Worm (Caenorhabditis elegans) whole organism, L2 larva: ENCODE results near the gene ZK1290.1.

Experiments used
- F13H6.1 ChIP-seq: sonication (generic microtip); optimal IDR thresholded peaks from 2 replicates; lab custom pipeline; 2016; ENCODE audit warnings: missing genetic modification characterization, missing compliant biosample characterization
- R02D3.7 ChIP-seq: fragments of 150-350 bp; optimal IDR thresholded peaks from 2 replicates; lab custom pipeline; 2014; ENCODE audit warnings: missing biosample characterization, missing genetic modification characterization
- Y55F3AM.14 ChIP-seq: fragments of 200-800 bp; sonication (Bioruptor generic); optimal IDR thresholded peaks from 2 replicates; lab custom pipeline; 2018; ENCODE audit warnings: mild to moderate bottlenecking, missing genetic modification characterization, missing compliant biosample characterization
- ZK546.5 ChIP-seq: sonication (generic microtip); optimal IDR thresholded peaks from 2 replicates; lab custom pipeline; 2017; ENCODE audit warnings: missing biosample characterization, missing genetic modification characterization
- alr-1 ChIP-seq: fragments of 150-350 bp; optimal IDR thresholded peaks from 2 replicates; lab custom pipeline; 2014; ENCODE audit warnings: missing biosample characterization, missing genetic modification characterization
- aly-2 ChIP-seq: fragments of 150-350 bp; optimal IDR thresholded peaks from 2 replicates; lab custom pipeline; 2014; ENCODE audit warnings: missing biosample characterization, missing genetic modification characterization
- blmp-1 ChIP-seq: sonication (generic microtip); optimal IDR thresholded peaks from 2 replicates; lab custom pipeline; 2017; ENCODE audit warnings: missing genetic modification characterization, mild to moderate bottlenecking, missing compliant biosample characterization, antibody characterized with exemption, moderate library complexity; ENCODE audit not compliant: insufficient read depth
- ceh-16 ChIP-seq: fragments of 150-350 bp; optimal IDR thresholded peaks from 2 replicates; lab custom pipeline; 2014; ENCODE audit warnings: missing biosample characterization, missing genetic modification characterization
- ceh-82 ChIP-seq: fragments of 150-350 bp; optimal IDR thresholded peaks from 2 replicates; lab custom pipeline; 2014; ENCODE audit warnings: missing biosample characterization, missing genetic modification characterization
- crh-2 ChIP-seq: sonication (generic microtip); optimal IDR thresholded peaks from 2 replicates; lab custom pipeline; 2017; ENCODE audit warnings: missing biosample characterization, missing genetic modification characterization
- dmd-4 ChIP-seq: sonication (generic microtip); optimal IDR thresholded peaks from 2 replicates; lab custom pipeline; 2017; ENCODE audit warnings: missing biosample characterization, missing genetic modification characterization
- egl-27 ChIP-seq: sonication (generic microtip); optimal IDR thresholded peaks from 3 replicates; lab custom pipeline; 2017; ENCODE audit warnings: missing biosample characterization, missing genetic modification reagents, missing genetic modification characterization
- fos-1 ChIP-seq: fragments of 150-350 bp; optimal IDR thresholded peaks from 2 replicates; lab custom pipeline; 2014; ENCODE audit warnings: missing biosample characterization, missing genetic modification characterization
- gmeb-1 ChIP-seq: fragments of 150-350 bp; optimal IDR thresholded peaks from 2 replicates; lab custom pipeline; 2014; ENCODE audit warnings: missing biosample characterization, missing genetic modification characterization
- lin-11 ChIP-seq: fragments of 150-350 bp; sonication (generic microtip); optimal IDR thresholded peaks from 2 replicates; lab custom pipeline; 2014; ENCODE audit warnings: missing biosample characterization, missing genetic modification characterization, inconsistent platforms, mixed read lengths
- lin-13 ChIP-seq: fragments of 150-350 bp; optimal IDR thresholded peaks from 2 replicates; lab custom pipeline; 2014; ENCODE audit warnings: missing biosample characterization, missing genetic modification reagents, missing genetic modification characterization
- lsy-2 ChIP-seq, 2 experiments: fragments of 150-350 bp in 1 of 2; sonication (generic microtip) in 1 of 2; optimal IDR thresholded peaks; 2 replicates each; lab custom pipeline; 2014 to 2017; ENCODE audit warnings: missing biosample characterization in 2 of 2, missing genetic modification characterization in 2 of 2
- mdl-1 ChIP-seq, 2 experiments: fragments of 150-350 bp in 1 of 2; sonication (generic microtip) in 1 of 2; optimal IDR thresholded peaks; 2 replicates each; lab custom pipeline; 2017; ENCODE audit warnings: missing biosample characterization in 2 of 2, missing genetic modification characterization in 2 of 2
- nhr-12 ChIP-seq: fragments of 150-350 bp; optimal IDR thresholded peaks from 2 replicates; lab custom pipeline; 2014; ENCODE audit warnings: missing biosample characterization, missing genetic modification characterization
- nhr-129 ChIP-seq: fragments of 150-350 bp; optimal IDR thresholded peaks from 2 replicates; lab custom pipeline; 2014; ENCODE audit warnings: missing biosample characterization, missing genetic modification characterization
- nhr-21 ChIP-seq: fragments of 150-350 bp; optimal IDR thresholded peaks from 2 replicates; lab custom pipeline; 2014; ENCODE audit warnings: missing biosample characterization, missing genetic modification characterization
- nhr-23 ChIP-seq: fragments of 150-350 bp; optimal IDR thresholded peaks from 2 replicates; lab custom pipeline; 2014; ENCODE audit warnings: missing biosample characterization, missing genetic modification reagents, missing genetic modification characterization
- nhr-237 ChIP-seq: fragments of 150-350 bp; optimal IDR thresholded peaks from 2 replicates; lab custom pipeline; 2014; ENCODE audit warnings: missing biosample characterization, missing genetic modification characterization
- nhr-25 ChIP-seq: fragments of 150-350 bp; sonication (generic microtip); optimal IDR thresholded peaks from 3 replicates; lab custom pipeline; 2014; ENCODE audit warnings: missing biosample characterization, missing genetic modification characterization
- nhr-77 ChIP-seq: fragments of 150-350 bp; optimal IDR thresholded peaks from 2 replicates; lab custom pipeline; 2014; ENCODE audit warnings: missing biosample characterization, missing genetic modification characterization
- sem-4 ChIP-seq: fragments of 150-350 bp; optimal IDR thresholded peaks from 2 replicates; lab custom pipeline; 2014; ENCODE audit warnings: missing biosample characterization, missing genetic modification reagents, missing genetic modification characterization
- sma-3 ChIP-seq: sonication (generic microtip); optimal IDR thresholded peaks from 2 replicates; lab custom pipeline; 2016; ENCODE audit warnings: missing genetic modification reagents, missing genetic modification characterization, missing compliant biosample characterization
- sma-9 ChIP-seq, 2 experiments: fragments of 150-350 bp in 1 of 2; sonication (generic microtip) in 1 of 2; optimal IDR thresholded peaks; 2 replicates each; lab custom pipeline; 2014 to 2016; ENCODE audit warnings: missing genetic modification characterization in 2 of 2, mild to moderate bottlenecking in 1 of 2, missing biosample characterization in 1 of 2, missing compliant biosample characterization in 1 of 2, missing genetic modification reagents in 1 of 2, moderate library complexity in 1 of 2
- unc-39 ChIP-seq: fragments of 150-350 bp; optimal IDR thresholded peaks from 2 replicates; lab custom pipeline; 2014; ENCODE audit warnings: missing biosample characterization, missing genetic modification characterization
- unc-55 ChIP-seq: fragments of 150-350 bp; sonication (generic microtip); optimal IDR thresholded peaks from 3 replicates; lab custom pipeline; 2014; ENCODE audit warnings: missing biosample characterization, missing genetic modification reagents, missing genetic modification characterization
- ztf-1 ChIP-seq: fragments of 200-800 bp; sonication (Bioruptor generic); conservative IDR thresholded peaks from 2 replicates; pipeline ENCODE4 v1.3.6; 2022; ENCODE audit warnings: missing genetic modification characterization, missing compliant biosample characterization
- ztf-11 ChIP-seq: sonication (generic microtip); optimal IDR thresholded peaks from 2 replicates; lab custom pipeline; 2017; ENCODE audit warnings: missing biosample characterization, missing genetic modification characterization

The ZK1290.1 gene

ce11 chrII:7549035-7549434, 12.5 kb upstream of the ZK1290.1 start, which contains the start of gene tph-1:
Gene tph-1 (plus strand): TSS chrII:7549335.
- TF ChIP-seq ztf-11 (no peak), lin-11 (tag; lab: Kevin White, UChicago) (no peak), ceh-82 (tag; lab: Kevin White, UChicago) (no peak), dmd-4 (no peak), nhr-12 (tag; lab: Kevin White, UChicago) (no peak), lin-13 (GFP tag; lab: Kevin White, UChicago) (no peak), unc-55 (GFP tag; lab: Kevin White, UChicago) (no peak), nhr-129 (tag; lab: Kevin White, UChicago) (no peak), ZK546.5 (no peak), nhr-237 (tag; lab: Kevin White, UChicago) (no peak), sem-4 (tag; lab: Kevin White, UChicago) (no peak), F13H6.1 (tag; lab: Kevin White, UChicago) (no peak), nhr-23 (tag; lab: Kevin White, UChicago) (no peak), crh-2 (tag; lab: Kevin White, UChicago) (no peak), unc-39 (tag; lab: Kevin White, UChicago) (no peak), nhr-77 (tag; lab: Kevin White, UChicago) (no peak), alr-1 (no peak), nhr-25 (tag; lab: Kevin White, UChicago) (no peak), sma-3 (GFP tag; lab: Kevin White, UChicago) (no peak), R02D3.7 (no peak)

ce11 chrII:7553806-7554205, 7.8 kb upstream of the ZK1290.1 start, which contains the start of gene ZK1290.10:
Gene ZK1290.10 (minus strand): TSS chrII:7553906.
- no peak for TF ChIP-seq mdl-1 (tag; optimal IDR thresholded peaks at IDR 0.05; lab: Kevin White, UChicago)
- no peak for TF ChIP-seq ceh-16 (tag; lab: Kevin White, UChicago)
- no peak for TF ChIP-seq gmeb-1 (tag; lab: Kevin White, UChicago)
- no peak for TF ChIP-seq nhr-12 (tag; lab: Kevin White, UChicago)
- TF ChIP-seq, all 48 proteins: peak for 0

- TF ChIP-seq nhr-129 (tag; lab: Kevin White, UChicago) = peak; percentile 21
- peak; percentile 82 for TF ChIP-seq sma-3 (GFP tag; lab: Kevin White, UChicago)
- TF ChIP-seq sma-9 (GFP tag; optimal IDR thresholded peaks at IDR 0.05; lab: Kevin White, UChicago) = peak; percentile 88
- TF ChIP-seq sma-9 (tag; optimal IDR thresholded peaks at IDR 0.05; lab: Kevin White, UChicago) = no peak
- TF ChIP-seq nhr-25 (tag; lab: Kevin White, UChicago) = peak; percentile 14
- TF ChIP-seq gmeb-1 (tag; lab: Kevin White, UChicago) = peak; percentile 50
- TF ChIP-seq blmp-1 (tag; lab: Kevin White, UChicago) = no peak
- no peak for TF ChIP-seq nhr-77 (tag; lab: Kevin White, UChicago)
- peak; percentile 3 for TF ChIP-seq egl-27 (tag; lab: Kevin White, UChicago)
- TF ChIP-seq lsy-2 (tag; optimal IDR thresholded peaks at IDR 0.05; lab: Kevin White, UChicago) = peak in 1 of 2 experiments; percentile 6
- peak; percentile 91 for TF ChIP-seq fos-1 (tag; lab: Kevin White, UChicago)
- peak; percentile 16 for TF ChIP-seq nhr-21 (tag; lab: Kevin White, UChicago)
- TF ChIP-seq crh-2 (tag; lab: Kevin White, UChicago) = peak; percentile 71
- TF ChIP-seq dmd-4 = no peak
- peak; percentile 6 for TF ChIP-seq Y55F3AM.14 (GFP tag; lab: Kevin White, UChicago)
- peak; percentile 60 for TF ChIP-seq F13H6.1 (tag; lab: Kevin White, UChicago)
- TF ChIP-seq ztf-1 (GFP tag; lab: Robert Waterston, UW) = no peak
Measured at ce11 chrII:7554716-7555247, 6.8 kb upstream of the ZK1290.1 start.

- no peak for TF ChIP-seq nhr-21 (tag; lab: Kevin White, UChicago)
- peak; percentile 51 for TF ChIP-seq sem-4 (tag; lab: Kevin White, UChicago)
- TF ChIP-seq ztf-1 (GFP tag; lab: Robert Waterston, UW) = no peak
Measured at ce11 chrII:7555454-7555853, 6.1 kb upstream of the ZK1290.1 start, which contains the start of gene ZK1290.14. Gene ZK1290.14 (minus strand): TSS chrII:7555592.

ce11 chrII:7557981-7558380, 3.6 kb upstream of the ZK1290.1 start:
- TF ChIP-seq nhr-25 (tag; lab: Kevin White, UChicago) (peak; percentile 6), aly-2 (tag; lab: Kevin White, UChicago) (no peak), fos-1 (tag; lab: Kevin White, UChicago) (peak; percentile 2)
- TF ChIP-seq, all 48 proteins: peak for 2
